Worm (Caenorhabditis elegans) whole organism, mixed stage, embryonic: ENCODE results near the gene F35H10.3.

Source experiments
- M03D4.4 ChIP-seq: sonication (generic microtip); optimal IDR thresholded peaks from 2 replicates; lab custom pipeline; 2017; ENCODE audit warnings: mild to moderate bottlenecking, missing genetic modification characterization, missing compliant biosample characterization
- blmp-1 ChIP-seq: fragments of 150-350 bp; optimal IDR thresholded peaks from 2 replicates; lab custom pipeline; 2014; ENCODE audit warnings: missing biosample characterization, missing genetic modification characterization
- elt-3 ChIP-seq: fragments of 150-350 bp; optimal IDR thresholded peaks from 2 replicates; lab custom pipeline; 2014; ENCODE audit warnings: missing biosample characterization, missing genetic modification characterization
- hlh-1 ChIP-seq: fragments of 150-350 bp; optimal IDR thresholded peaks from 2 replicates; lab custom pipeline; 2014; ENCODE audit warnings: missing biosample characterization, missing genetic modification reagents, missing genetic modification characterization
- lsy-2 ChIP-seq: fragments of 150-350 bp; optimal IDR thresholded peaks from 2 replicates; lab custom pipeline; 2014; ENCODE audit warnings: missing biosample characterization, missing genetic modification characterization
- mab-5 ChIP-seq: fragments of 150-350 bp; optimal IDR thresholded peaks from 2 replicates; lab custom pipeline; 2014; ENCODE audit warnings: missing biosample characterization, missing genetic modification characterization
- mep-1 ChIP-seq: fragments of 150-350 bp; optimal IDR thresholded peaks from 2 replicates; lab custom pipeline; 2017; ENCODE audit warnings: missing biosample characterization, missing genetic modification reagents, missing genetic modification characterization, inconsistent platforms
- nhr-12 ChIP-seq: fragments of 150-350 bp; optimal IDR thresholded peaks from 2 replicates; lab custom pipeline; 2014; ENCODE audit warnings: missing biosample characterization, missing genetic modification characterization
- nhr-237 ChIP-seq: fragments of 150-350 bp; optimal IDR thresholded peaks from 2 replicates; lab custom pipeline; 2014; ENCODE audit warnings: missing biosample characterization, missing genetic modification characterization
- nhr-28 ChIP-seq: fragments of 150-350 bp; optimal IDR thresholded peaks from 2 replicates; lab custom pipeline; 2014; ENCODE audit warnings: missing biosample characterization, missing genetic modification characterization
- snpc-4 ChIP-seq: fragments of 150-350 bp; optimal IDR thresholded peaks from 2 replicates; lab custom pipeline; 2014; ENCODE audit warnings: missing biosample characterization, missing genetic modification characterization
- unc-39 ChIP-seq: fragments of 150-350 bp; optimal IDR thresholded peaks from 2 replicates; lab custom pipeline; 2014; ENCODE audit warnings: missing biosample characterization, missing genetic modification characterization
- unc-62 ChIP-seq: fragments of 150-350 bp; optimal IDR thresholded peaks from 2 replicates; lab custom pipeline; 2014; ENCODE audit warnings: missing biosample characterization, missing genetic modification reagents, missing genetic modification characterization
- ztf-11 ChIP-seq: fragments of 150-350 bp; optimal IDR thresholded peaks from 2 replicates; lab custom pipeline; 2014; ENCODE audit warnings: missing biosample characterization, missing genetic modification characterization

DNA sequence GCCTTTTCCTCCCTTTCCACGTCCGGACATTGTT lies 8.0 kb downstream of the F35H10.3 start, which contains the start of gene his-31:
- TF ChIP-seq elt-3 (tag; lab: Kevin White, UChicago) (no peak), hlh-1 (no peak), M03D4.4 (no peak), nhr-28 (tag; lab: Kevin White, UChicago) (no peak), unc-39 (no peak), ztf-11 (tag; lab: Kevin White, UChicago) (no peak), lsy-2 (tag; lab: Kevin White, UChicago) (no peak), mep-1 (no peak), blmp-1 (tag; lab: Kevin White, UChicago) (no peak), unc-62 (GFP tag; lab: Kevin White, UChicago) (no peak), nhr-12 (tag; lab: Kevin White, UChicago) (no peak), mab-5 (tag; lab: Kevin White, UChicago) (no peak), nhr-237 (tag; lab: Kevin White, UChicago) (no peak), snpc-4 (no peak)
